Worm (Caenorhabditis elegans) whole organism, L2 larva: ENCODE measurements around the gene K12H6.8.
A peak's percentile ranks its signal among the peaks of the same experiment; 100 is the strongest.

Source experiments
- C34F6.9 ChIP-seq: fragments of 150-350 bp; optimal IDR thresholded peaks from 2 replicates; lab custom pipeline; 2014; ENCODE audit warnings: missing biosample characterization, missing genetic modification characterization
- F13H6.1 ChIP-seq: sonication (generic microtip); optimal IDR thresholded peaks from 2 replicates; lab custom pipeline; 2016; ENCODE audit warnings: missing genetic modification characterization, missing compliant biosample characterization
- R02D3.7 ChIP-seq: fragments of 150-350 bp; optimal IDR thresholded peaks from 2 replicates; lab custom pipeline; 2014; ENCODE audit warnings: missing biosample characterization, missing genetic modification characterization
- Y55F3AM.14 ChIP-seq: fragments of 200-800 bp; sonication (Bioruptor generic); optimal IDR thresholded peaks from 2 replicates; lab custom pipeline; 2018; ENCODE audit warnings: mild to moderate bottlenecking, missing genetic modification characterization, missing compliant biosample characterization
- ZK546.5 ChIP-seq: sonication (generic microtip); optimal IDR thresholded peaks from 2 replicates; lab custom pipeline; 2017; ENCODE audit warnings: missing biosample characterization, missing genetic modification characterization
- alr-1 ChIP-seq: fragments of 150-350 bp; optimal IDR thresholded peaks from 2 replicates; lab custom pipeline; 2014; ENCODE audit warnings: missing biosample characterization, missing genetic modification characterization
- aly-2 ChIP-seq: fragments of 150-350 bp; optimal IDR thresholded peaks from 2 replicates; lab custom pipeline; 2014; ENCODE audit warnings: missing biosample characterization, missing genetic modification characterization
- ama-1 ChIP-seq: fragments of 150-350 bp; optimal IDR thresholded peaks from 2 replicates; lab custom pipeline; 2018; ENCODE audit warnings: inconsistent platforms
- blmp-1 ChIP-seq: sonication (generic microtip); optimal IDR thresholded peaks from 2 replicates; lab custom pipeline; 2017; ENCODE audit warnings: missing genetic modification characterization, mild to moderate bottlenecking, missing compliant biosample characterization, antibody characterized with exemption, moderate library complexity; ENCODE audit not compliant: insufficient read depth
- ceh-16 ChIP-seq: fragments of 150-350 bp; optimal IDR thresholded peaks from 2 replicates; lab custom pipeline; 2014; ENCODE audit warnings: missing biosample characterization, missing genetic modification characterization
- ceh-82 ChIP-seq: fragments of 150-350 bp; optimal IDR thresholded peaks from 2 replicates; lab custom pipeline; 2014; ENCODE audit warnings: missing biosample characterization, missing genetic modification characterization
- crh-2 ChIP-seq: sonication (generic microtip); optimal IDR thresholded peaks from 2 replicates; lab custom pipeline; 2017; ENCODE audit warnings: missing biosample characterization, missing genetic modification characterization
- dmd-4 ChIP-seq: sonication (generic microtip); optimal IDR thresholded peaks from 2 replicates; lab custom pipeline; 2017; ENCODE audit warnings: missing biosample characterization, missing genetic modification characterization
- egl-27 ChIP-seq: sonication (generic microtip); optimal IDR thresholded peaks from 3 replicates; lab custom pipeline; 2017; ENCODE audit warnings: missing biosample characterization, missing genetic modification reagents, missing genetic modification characterization
- elt-1 ChIP-seq: fragments of 150-350 bp; optimal IDR thresholded peaks from 2 replicates; lab custom pipeline; 2014; ENCODE audit warnings: missing biosample characterization, missing genetic modification characterization
- elt-3 ChIP-seq: sonication (generic microtip); optimal IDR thresholded peaks from 2 replicates; lab custom pipeline; 2017; ENCODE audit warnings: missing biosample characterization, missing genetic modification characterization
- fos-1 ChIP-seq: fragments of 150-350 bp; optimal IDR thresholded peaks from 2 replicates; lab custom pipeline; 2014; ENCODE audit warnings: missing biosample characterization, missing genetic modification characterization
- gmeb-1 ChIP-seq: fragments of 150-350 bp; optimal IDR thresholded peaks from 2 replicates; lab custom pipeline; 2014; ENCODE audit warnings: missing biosample characterization, missing genetic modification characterization
- lin-11 ChIP-seq: fragments of 150-350 bp; sonication (generic microtip); optimal IDR thresholded peaks from 2 replicates; lab custom pipeline; 2014; ENCODE audit warnings: missing biosample characterization, missing genetic modification characterization, inconsistent platforms, mixed read lengths
- lsy-2 ChIP-seq, 2 experiments: fragments of 150-350 bp in 1 of 2; sonication (generic microtip) in 1 of 2; optimal IDR thresholded peaks; 2 replicates each; lab custom pipeline; 2014 to 2017; ENCODE audit warnings: missing biosample characterization in 2 of 2, missing genetic modification characterization in 2 of 2
- mab-5 ChIP-seq: fragments of 150-350 bp; optimal IDR thresholded peaks from 2 replicates; lab custom pipeline; 2014; ENCODE audit warnings: missing biosample characterization, missing genetic modification characterization
- mdl-1 ChIP-seq, 2 experiments: fragments of 150-350 bp in 1 of 2; sonication (generic microtip) in 1 of 2; optimal IDR thresholded peaks; 2 replicates each; lab custom pipeline; 2017; ENCODE audit warnings: missing biosample characterization in 2 of 2, missing genetic modification characterization in 2 of 2
- nhr-11 ChIP-seq: fragments of 150-350 bp; optimal IDR thresholded peaks from 2 replicates; lab custom pipeline; 2014; ENCODE audit warnings: missing biosample characterization, missing genetic modification characterization
- nhr-129 ChIP-seq: fragments of 150-350 bp; optimal IDR thresholded peaks from 2 replicates; lab custom pipeline; 2014; ENCODE audit warnings: missing biosample characterization, missing genetic modification characterization
- nhr-21 ChIP-seq: fragments of 150-350 bp; optimal IDR thresholded peaks from 2 replicates; lab custom pipeline; 2014; ENCODE audit warnings: missing biosample characterization, missing genetic modification characterization
- nhr-25 ChIP-seq: fragments of 150-350 bp; sonication (generic microtip); optimal IDR thresholded peaks from 3 replicates; lab custom pipeline; 2014; ENCODE audit warnings: missing biosample characterization, missing genetic modification characterization
- peb-1 ChIP-seq: fragments of 150-350 bp; optimal IDR thresholded peaks from 2 replicates; lab custom pipeline; 2014; ENCODE audit warnings: missing biosample characterization, missing genetic modification characterization
- sem-4 ChIP-seq: fragments of 150-350 bp; optimal IDR thresholded peaks from 2 replicates; lab custom pipeline; 2014; ENCODE audit warnings: missing biosample characterization, missing genetic modification reagents, missing genetic modification characterization
- sma-3 ChIP-seq: sonication (generic microtip); optimal IDR thresholded peaks from 2 replicates; lab custom pipeline; 2016; ENCODE audit warnings: missing genetic modification reagents, missing genetic modification characterization, missing compliant biosample characterization
- snpc-4 ChIP-seq: fragments of 150-350 bp; optimal IDR thresholded peaks from 2 replicates; lab custom pipeline; 2014; ENCODE audit warnings: missing biosample characterization, missing genetic modification characterization
- unc-39 ChIP-seq: fragments of 150-350 bp; optimal IDR thresholded peaks from 2 replicates; lab custom pipeline; 2014; ENCODE audit warnings: missing biosample characterization, missing genetic modification characterization
- unc-55 ChIP-seq: fragments of 150-350 bp; sonication (generic microtip); optimal IDR thresholded peaks from 3 replicates; lab custom pipeline; 2014; ENCODE audit warnings: missing biosample characterization, missing genetic modification reagents, missing genetic modification characterization
- unc-62 ChIP-seq: fragments of 150-350 bp; optimal IDR thresholded peaks from 2 replicates; lab custom pipeline; 2014; ENCODE audit warnings: missing biosample characterization, missing genetic modification reagents, missing genetic modification characterization
- zag-1 ChIP-seq: fragments of 150-350 bp; optimal IDR thresholded peaks from 2 replicates; lab custom pipeline; 2014; ENCODE audit warnings: missing biosample characterization, missing genetic modification characterization
- ztf-1 ChIP-seq: fragments of 200-800 bp; sonication (Bioruptor generic); conservative IDR thresholded peaks from 2 replicates; pipeline ENCODE4 v1.3.6; 2022; ENCODE audit warnings: missing genetic modification characterization, missing compliant biosample characterization

The K12H6.8 gene

ce11 chrII:2827859-2828403 lies at the start of gene K12H6.8:
TSS of gene K12H6.8 (plus strand) at chrII:2827896.
- no peak for TF ChIP-seq nhr-21 (tag; lab: Kevin White, UChicago)
- TF ChIP-seq snpc-4 (tag; lab: Kevin White, UChicago): no peak
- no peak for TF ChIP-seq fos-1 (tag; lab: Kevin White, UChicago)
- no peak for TF ChIP-seq dmd-4 (tag; lab: Kevin White, UChicago)
- no peak for TF ChIP-seq crh-2 (tag; lab: Kevin White, UChicago)
- no peak for TF ChIP-seq unc-62 (GFP tag; lab: Kevin White, UChicago)
- TF ChIP-seq sma-3 (GFP tag; lab: Kevin White, UChicago): no peak
- no peak for TF ChIP-seq Y55F3AM.14 (GFP tag; lab: Kevin White, UChicago)
- TF ChIP-seq ama-1 (lab: Kevin White, UChicago): no peak
- TF ChIP-seq unc-39 (tag; lab: Kevin White, UChicago): no peak
- no peak for TF ChIP-seq peb-1 (tag; lab: Kevin White, UChicago)
- no peak for TF ChIP-seq elt-3 (tag; lab: Kevin White, UChicago)
- TF ChIP-seq egl-27 (tag; lab: Kevin White, UChicago): no peak
- TF ChIP-seq mab-5: no peak

ce11 chrII:2779253-2779652 lies 48.4 kb upstream of the K12H6.8 start, which contains the start of gene F08D12.3:
TSS of gene F08D12.3 (plus strand) at chrII:2779553.
- TF ChIP-seq nhr-21 (tag; lab: Kevin White, UChicago): no peak
- TF ChIP-seq lin-11 (tag; lab: Kevin White, UChicago): no peak

- TF ChIP-seq alr-1 (tag; lab: Kevin White, UChicago) (no peak), nhr-25 (tag; lab: Kevin White, UChicago) (no peak), nhr-11 (tag; lab: Kevin White, UChicago) (no peak), aly-2 (no peak), sem-4 (no peak), sma-3 (GFP tag; lab: Kevin White, UChicago) (no peak), ceh-16 (no peak), ZK546.5 (no peak), elt-3 (tag; lab: Kevin White, UChicago) (no peak), zag-1 (no peak)
These were observed 46.9 kb upstream of the K12H6.8 start for ce11 chrII:2780804-2781203.

ce11 chrII:2781355-2781754 lies 46.3 kb upstream of the K12H6.8 start, which contains the start of gene F08D12.2:
TSS of gene F08D12.2 (plus strand) at chrII:2781655.
- TF ChIP-seq ceh-16: no peak
- TF ChIP-seq, all 48 proteins: peak for 0

- TF ChIP-seq gmeb-1 (no peak), peb-1 (tag; lab: Kevin White, UChicago) (no peak), elt-3 (tag; lab: Kevin White, UChicago) (no peak), ama-1 (lab: Kevin White, UChicago) (no peak), crh-2 (tag; lab: Kevin White, UChicago) (no peak)
These were observed 44.3 kb upstream of the K12H6.8 start for ce11 chrII:2783380-2783779.

ce11 chrII:2785787-2786186 lies 41.9 kb upstream of the K12H6.8 start:
- TF ChIP-seq ztf-1 (GFP tag; lab: Robert Waterston, UW): no peak
- TF ChIP-seq R02D3.7 (tag; lab: Kevin White, UChicago): no peak
- TF ChIP-seq dmd-4 (tag; lab: Kevin White, UChicago): no peak
- no peak for TF ChIP-seq sma-3 (GFP tag; lab: Kevin White, UChicago)
- no peak for TF ChIP-seq ama-1 (lab: Kevin White, UChicago)
- TF ChIP-seq unc-55 (GFP tag; lab: Kevin White, UChicago): no peak
- no peak for TF ChIP-seq elt-1 (tag; lab: Kevin White, UChicago)

ce11 chrII:2787031-2787512 lies 40.6 kb upstream of the K12H6.8 start, which contains the start of the genes F08D12.12 and srpa-72:
TSS of gene F08D12.12 (minus strand) at chrII:2787081.
TSS of gene srpa-72 (plus strand) at chrII:2787481.
- TF ChIP-seq crh-2 (tag; lab: Kevin White, UChicago): no peak
- peak; percentile 57 for TF ChIP-seq unc-55 (GFP tag; lab: Kevin White, UChicago)
- TF ChIP-seq F13H6.1 (tag; lab: Kevin White, UChicago): peak; percentile 24
- TF ChIP-seq mab-5: peak; percentile 7
- TF ChIP-seq snpc-4 (tag; lab: Kevin White, UChicago): no peak
- TF ChIP-seq ceh-82 (tag; lab: Kevin White, UChicago): no peak
- peak; percentile 33 for TF ChIP-seq C34F6.9 (tag; lab: Kevin White, UChicago)
- TF ChIP-seq sma-3 (GFP tag; lab: Kevin White, UChicago): peak; percentile 29
- peak; percentile 24 to 60 for TF ChIP-seq lsy-2 (tag; optimal IDR thresholded peaks at IDR 0.05; lab: Kevin White, UChicago)
- TF ChIP-seq blmp-1 (tag; lab: Kevin White, UChicago): no peak
- peak in 1 of 2 experiments; percentile 39 for TF ChIP-seq mdl-1 (tag; optimal IDR thresholded peaks at IDR 0.05; lab: Kevin White, UChicago)
- TF ChIP-seq R02D3.7 (tag; lab: Kevin White, UChicago): no peak
- peak; percentile 0 for TF ChIP-seq lin-11 (tag; lab: Kevin White, UChicago)
- TF ChIP-seq ceh-16: no peak
- no peak for TF ChIP-seq egl-27 (tag; lab: Kevin White, UChicago)
- no peak for TF ChIP-seq ztf-1 (GFP tag; lab: Robert Waterston, UW)
- TF ChIP-seq nhr-129 (tag; lab: Kevin White, UChicago): peak; percentile 41
